Fruit fly (Drosophila melanogaster): Measurements from ENCODE around the gene RhoGAP92B.
A peak's percentile ranks its signal among the peaks of the same experiment; 100 is the strongest.

The RhoGAP92B gene

dm6 chr3R:19863979-19864775 lies 40.8 kb upstream of the RhoGAP92B start, which contains the start of the genes CG4572 and CG4686 (continued):
- no peak for TF ChIP-seq pita (GFP tag; optimal IDR thresholded peaks at IDR 0.05)
- TF ChIP-seq Fer3 (tag; optimal IDR thresholded peaks at IDR 0.05), result peak; percentile 75
- TF ChIP-seq CG3281 (GFP tag; optimal IDR thresholded peaks at IDR 0.05), result peak; percentile 78
- TF ChIP-seq CG6791 (GFP tag; IDR thresholded peaks at IDR 0.05; ENCODE audit: partially characterized antibody), result no peak
- peak; percentile 15; the same call in 1 of the 2 replicates for TF ChIP-seq dati (GFP tag; IDR thresholded peaks at IDR 0.05)
- no peak for TF ChIP-seq oc (tag; optimal IDR thresholded peaks at IDR 0.05)
- TF ChIP-seq CG13775 (GFP tag; optimal IDR thresholded peaks at IDR 0.05), result peak; percentile 74
- TF ChIP-seq vfl (GFP tag; optimal IDR thresholded peaks at IDR 0.05), result peak; percentile 74
- peak; percentile 48 for TF ChIP-seq Bdp1 (GFP tag; optimal IDR thresholded peaks at IDR 0.05)
- TF ChIP-seq CG1233 (GFP tag; optimal IDR thresholded peaks at IDR 0.05), result peak; percentile 80
- TF ChIP-seq CG11247 (GFP tag; IDR thresholded peaks at IDR 0.05), result peak; percentile 68; the same call in 1 of the 2 replicates
- TF ChIP-seq Lhr (GFP tag; optimal IDR thresholded peaks at IDR 0.05), result peak; percentile 48
- TF ChIP-seq usp (GFP tag; optimal IDR thresholded peaks at IDR 0.05), result no peak
- TF ChIP-seq CHES-1-like (GFP tag; optimal IDR thresholded peaks at IDR 0.05), result peak; percentile 85
- peak; percentile 80 for TF ChIP-seq lab (GFP tag; optimal IDR thresholded peaks at IDR 0.05)
- TF ChIP-seq sob (GFP tag; IDR thresholded peaks at IDR 0.05), result peak; percentile 83
- TF ChIP-seq Fer1 (GFP tag; optimal IDR thresholded peaks at IDR 0.05), result peak; percentile 75
- TF ChIP-seq CkIIα-i1 (GFP tag; IDR thresholded peaks at IDR 0.05), result no peak
- TF ChIP-seq mam (GFP tag; optimal IDR thresholded peaks at IDR 0.05), result peak; percentile 80
- no peak; the same call in 2 of the 3 replicates for TF ChIP-seq CG3726 (GFP tag; IDR thresholded peaks at IDR 0.05)
- TF ChIP-seq crp (GFP tag; optimal IDR thresholded peaks at IDR 0.05), result peak; percentile 65 to 86
- TF ChIP-seq CG10366 (GFP tag; IDR thresholded peaks at IDR 0.05), result peak; percentile 61
- TF ChIP-seq Nf-YA (GFP tag; IDR thresholded peaks at IDR 0.05), result no peak
- TF ChIP-seq CG31365 (tag; optimal IDR thresholded peaks at IDR 0.05), result no peak
- TF ChIP-seq stwl (tag; optimal IDR thresholded peaks at IDR 0.05), result peak; percentile 66
- TF ChIP-seq tgo (GFP tag; IDR thresholded peaks at IDR 0.05), result peak; percentile 80
- TF ChIP-seq unpg (GFP tag; optimal IDR thresholded peaks at IDR 0.05), result peak; percentile 68
- 0 out of 2 replicates have a peak, but pooled peaks have one; percentile 46 for TF ChIP-seq tna (GFP tag; IDR thresholded peaks at IDR 0.05; ENCODE audit: partially characterized antibody)
- TF ChIP-seq vnd (GFP tag; IDR thresholded peaks at IDR 0.05; ENCODE audit: partially characterized antibody), result 0 out of 3 replicates have a peak, but pooled peaks have one; percentile 17
- TF ChIP-seq CG34224 (GFP tag; IDR thresholded peaks at IDR 0.05; ENCODE audit: partially characterized antibody), result no peak
- TF ChIP-seq CG18476 (GFP tag; optimal IDR thresholded peaks at IDR 0.05), result peak; percentile 66
- peak; percentile 90 for TF ChIP-seq pho (GFP tag; optimal IDR thresholded peaks at IDR 0.05)
- no peak for TF ChIP-seq CG10959 (GFP tag; IDR thresholded peaks at IDR 0.05)
- TF ChIP-seq Doc3 (GFP tag; IDR thresholded peaks at IDR 0.05; ENCODE audit: partially characterized antibody), result no peak
- TF ChIP-seq CG12391 (tag; optimal IDR thresholded peaks at IDR 0.05), result peak; percentile 82
- peak; percentile 63 for TF ChIP-seq CG10209 (GFP tag; optimal IDR thresholded peaks at IDR 0.05)
- TF ChIP-seq NfI (GFP tag; optimal IDR thresholded peaks at IDR 0.05), result peak; percentile 75
- peak; percentile 72 for TF ChIP-seq zen (tag; optimal IDR thresholded peaks at IDR 0.05)
- peak; percentile 38 for TF ChIP-seq CG4707 (GFP tag; optimal IDR thresholded peaks at IDR 0.05)
- TF ChIP-seq Max (GFP tag; optimal IDR thresholded peaks at IDR 0.05), result peak; percentile 77
- peak; percentile 80 for TF ChIP-seq fu2 (GFP tag; optimal IDR thresholded peaks at IDR 0.05)
- TF ChIP-seq CG8944 (GFP tag; optimal IDR thresholded peaks at IDR 0.05), result peak; percentile 76
- TF ChIP-seq Taf1 (GFP tag; IDR thresholded peaks at IDR 0.05), result peak; percentile 6; the same call in 1 of the 2 replicates
- peak; percentile 27 for TF ChIP-seq CG17912 (GFP tag; optimal IDR thresholded peaks at IDR 0.05)
- peak; percentile 40 for TF ChIP-seq CG15011 (GFP tag; optimal IDR thresholded peaks at IDR 0.05)

Data from whole organism, embryonic.